Fruit fly (Drosophila melanogaster): ENCODE measurements around the gene Ulp1.
A peak's percentile ranks its signal among the peaks of the same experiment; 100 is the strongest.

Gene Ulp1

dm6 chrX:19152570-19153287, 55.3 kb downstream of the Ulp1 start (continued):
- TF ChIP-seq CG14441 (GFP tag; IDR thresholded peaks at IDR 0.05) (no peak; the same call in 1 of the 2 replicates), gt (GFP tag; IDR thresholded peaks at IDR 0.05) (no peak), BEAF-32 (GFP tag; optimal IDR thresholded peaks at IDR 0.05) (no peak), luna (GFP tag; optimal IDR thresholded peaks at IDR 0.05) (no peak), nerfin-2 (GFP tag; IDR thresholded peaks at IDR 0.05; ENCODE audit: partially characterized antibody) (no peak), pros (GFP tag; optimal IDR thresholded peaks at IDR 0.05) (no peak), ranshi (GFP tag; IDR thresholded peaks at IDR 0.05) (peak; percentile 45; the same call in 1 of the 2 replicates), corto (GFP tag; optimal IDR thresholded peaks at IDR 0.05) (no peak), Jarid2 (GFP tag; optimal IDR thresholded peaks at IDR 0.05) (no peak), NK7.1 (GFP tag; optimal IDR thresholded peaks at IDR 0.05) (no peak), rib (GFP tag; IDR thresholded peaks at IDR 0.05) (no peak), peb (GFP tag; IDR thresholded peaks at IDR 0.05) (no peak), Dref (GFP tag; IDR thresholded peaks at IDR 0.05) (no peak), CG4404 (GFP tag; IDR thresholded peaks at IDR 0.05) (no peak), sna (GFP tag; IDR thresholded peaks at IDR 0.05; ENCODE audit: partially characterized antibody) (no peak), CG33213 (GFP tag; optimal IDR thresholded peaks at IDR 0.05) (no peak), gfzf (GFP tag; optimal IDR thresholded peaks at IDR 0.05) (no peak), onecut (GFP tag; IDR thresholded peaks at IDR 0.05) (no peak), org-1 (GFP tag; optimal IDR thresholded peaks at IDR 0.05) (peak; percentile 47), CG6683 (GFP tag; optimal IDR thresholded peaks at IDR 0.05) (no peak), CG1529 (GFP tag; optimal IDR thresholded peaks at IDR 0.05) (peak; percentile 36), Adf1 (GFP tag; IDR thresholded peaks at IDR 0.05) (no peak), Atf6 (GFP tag; IDR thresholded peaks at IDR 0.05) (peak; percentile 35; the same call in 1 of the 2 replicates), CG4707 (GFP tag; optimal IDR thresholded peaks at IDR 0.05) (no peak), Taf1 (GFP tag; IDR thresholded peaks at IDR 0.05) (no peak), p53 (GFP tag; optimal IDR thresholded peaks at IDR 0.05) (no peak), sd (tag; optimal IDR thresholded peaks at IDR 0.05) (no peak), Lpt (GFP tag; optimal IDR thresholded peaks at IDR 0.05) (no peak), hkb (optimal IDR thresholded peaks at IDR 0.05) (no peak), hkb (GFP tag; IDR thresholded peaks at IDR 0.05) (peak; percentile 59), sug (tag; optimal IDR thresholded peaks at IDR 0.05) (no peak), CG10431 (GFP tag; optimal IDR thresholded peaks at IDR 0.05) (no peak), CG16779 (GFP tag; IDR thresholded peaks at IDR 0.05) (no peak), CG30403 (GFP tag; optimal IDR thresholded peaks at IDR 0.05) (peak; percentile 72), Six4 (GFP tag; optimal IDR thresholded peaks at IDR 0.05) (peak; percentile 20), Camta (GFP tag; optimal IDR thresholded peaks at IDR 0.05) (peak; percentile 6), chm (GFP tag; IDR thresholded peaks at IDR 0.05) (no peak), zf30C (GFP tag; optimal IDR thresholded peaks at IDR 0.05) (peak; percentile 60), dm (GFP tag; optimal IDR thresholded peaks at IDR 0.05) (no peak), mam (GFP tag; optimal IDR thresholded peaks at IDR 0.05) (no peak), CG7839 (tag; optimal IDR thresholded peaks at IDR 0.05) (peak; percentile 66), CG31224 (GFP tag; IDR thresholded peaks at IDR 0.05) (no peak), Elba2 (GFP tag; optimal IDR thresholded peaks at IDR 0.05) (no peak), Hr51 (GFP tag; optimal IDR thresholded peaks at IDR 0.05) (peak in 1 of 2 experiments; percentile 79), trem (tag; optimal IDR thresholded peaks at IDR 0.05) (no peak), chn (GFP tag; optimal IDR thresholded peaks at IDR 0.05) (peak; percentile 36), psq (GFP tag; optimal IDR thresholded peaks at IDR 0.05) (no peak), ro (GFP tag; IDR thresholded peaks at IDR 0.05) (0 out of 2 replicates have a peak, but pooled peaks have one; percentile 13), Bdp1 (GFP tag; optimal IDR thresholded peaks at IDR 0.05) (no peak), Stat92E (GFP tag; optimal IDR thresholded peaks at IDR 0.05) (no peak), Gug (GFP tag; IDR thresholded peaks at IDR 0.05) (no peak)

All from whole organism, embryonic.